Worm (Caenorhabditis elegans) whole organism, young adult: Measurements from ENCODE around the gene pkhm-2.

Experiments
- dox-1 ChIP-seq: fragments of 200-800 bp; sonication (Bioruptor generic); IDR thresholded peaks from 2 replicates; pipeline ENCODE4 v1.3.6; 2022; ENCODE audit warnings: missing genetic modification reagents, missing genetic modification characterization, missing compliant biosample characterization
- him-1 ChIP-seq: sonication (generic microtip); optimal IDR thresholded peaks from 2 replicates; lab custom pipeline; 2016; ENCODE audit warnings: missing genotype, missing genetic modification reagents, missing genetic modification characterization, missing compliant biosample characterization
- lin-40 ChIP-seq: sonication (generic microtip); optimal IDR thresholded peaks from 2 replicates; lab custom pipeline; 2016; ENCODE audit warnings: missing genetic modification characterization, mild to moderate bottlenecking, missing compliant biosample characterization, missing genotype, missing genetic modification reagents
- lsl-1 ChIP-seq: fragments of 200-800 bp; sonication (Bioruptor generic); optimal IDR thresholded peaks from 2 replicates; lab custom pipeline; 2018; ENCODE audit warnings: mild to moderate bottlenecking, missing genetic modification characterization, moderate library complexity, missing compliant biosample characterization
- mel-28 ChIP-seq: sonication (generic microtip); optimal IDR thresholded peaks from 2 replicates; lab custom pipeline; 2016; ENCODE audit warnings: borderline replicate concordance, mild to moderate bottlenecking, missing genetic modification characterization, missing compliant biosample characterization
- nfya-1 ChIP-seq: sonication (generic microtip); optimal IDR thresholded peaks from 2 replicates; lab custom pipeline; 2017; ENCODE audit warnings: antibody characterized with exemption, missing compliant biosample characterization, missing genetic modification characterization, borderline replicate concordance; ENCODE audit not compliant: insufficient read depth
- pha-4 ChIP-seq: fragments of 150-350 bp; sonication (generic microtip); optimal IDR thresholded peaks from 2 replicates; lab custom pipeline; 2014; ENCODE audit warnings: missing biosample characterization, missing genetic modification reagents, missing genetic modification characterization
- sdz-38 ChIP-seq: sonication (generic microtip); optimal IDR thresholded peaks from 2 replicates; lab custom pipeline; 2016; ENCODE audit warnings: missing genotype, missing genetic modification characterization, missing compliant biosample characterization
- snpc-4 ChIP-seq, 5 experiments: fragments of 150-350 bp in 1 of 5; sonication (generic microtip) in 4 of 5; optimal IDR thresholded peaks; 2 replicates each; lab custom pipeline; 2014 to 2018; ENCODE audit warnings: missing genetic modification characterization in 5 of 5, missing biosample characterization in 3 of 5, antibody characterized with exemption in 2 of 5, mild to moderate bottlenecking in 2 of 5, missing compliant biosample characterization in 2 of 5, missing genotype in 2 of 5, moderate library complexity in 2 of 5, missing genetic modification reagents in 1 of 5

ce11 chrX:15160923-15161322, 20.3 kb downstream of the pkhm-2 start:
- TF ChIP-seq nfya-1 (tag; lab: Kevin White, UChicago) = no peak
- TF ChIP-seq lin-40 (tag; lab: Kevin White, UChicago) = peak; percentile 24
- TF ChIP-seq lsl-1 (GFP tag; lab: Kevin White, UChicago) = no peak
- no peak for TF ChIP-seq him-1
- no peak for TF ChIP-seq pha-4 (tag; lab: Kevin White, UChicago)
- no peak for TF ChIP-seq mel-28 (tag; lab: Kevin White, UChicago)
- TF ChIP-seq snpc-4 (GFP tag; optimal IDR thresholded peaks at IDR 0.05; lab: Kevin White, UChicago) = no peak
- no peak for TF ChIP-seq snpc-4 (tag; optimal IDR thresholded peaks at IDR 0.05; lab: Kevin White, UChicago)
- TF ChIP-seq sdz-38 (tag; lab: Kevin White, UChicago) = no peak
- TF ChIP-seq dox-1 (GFP tag; lab: Robert Waterston, UW) = no peak
